Fruit fly (Drosophila melanogaster): ENCODE measurements around the gene Cpr64Aa.

Gene Cpr64Aa

dm6 chr3L:4228187-4228836 is 19.3 kb upstream of the Cpr64Aa start (continued):
- TF ChIP-seq CG6854 (GFP tag; optimal IDR thresholded peaks at IDR 0.05) (peak; percentile 69), ERR (GFP tag; optimal IDR thresholded peaks at IDR 0.05) (peak; percentile 91), wdn (GFP tag; IDR thresholded peaks at IDR 0.05) (peak; percentile 65; the same call in 1 of the 2 replicates), CG14667 (GFP tag; IDR thresholded peaks at IDR 0.05) (peak; percentile 94), Sry-δ (GFP tag; optimal IDR thresholded peaks at IDR 0.05) (peak; percentile 68), bcd (GFP tag; optimal IDR thresholded peaks at IDR 0.05) (peak; percentile 92), shn (GFP tag; optimal IDR thresholded peaks at IDR 0.05) (peak; percentile 95), CG8924 (tag; optimal IDR thresholded peaks at IDR 0.05) (peak; percentile 97), CG5953 (GFP tag; IDR thresholded peaks at IDR 0.05) (peak; percentile 96), Fer2 (tag; optimal IDR thresholded peaks at IDR 0.05) (peak; percentile 88), inv (GFP tag; IDR thresholded peaks at IDR 0.05; ENCODE audit: partially characterized antibody) (no peak), slbo (GFP tag; IDR thresholded peaks at IDR 0.05) (peak; percentile 92), Stat92E (GFP tag; optimal IDR thresholded peaks at IDR 0.05) (peak in 1 of 3 experiments; percentile 93), maf-S (GFP tag; optimal IDR thresholded peaks at IDR 0.05) (peak; percentile 91), Asciz (GFP tag; optimal IDR thresholded peaks at IDR 0.05) (peak; percentile 95), Vsx1 (GFP tag; optimal IDR thresholded peaks at IDR 0.05) (peak; percentile 99), CG7786 (GFP tag; optimal IDR thresholded peaks at IDR 0.05) (peak; percentile 93), az2 (GFP tag; optimal IDR thresholded peaks at IDR 0.05) (peak; percentile 97), her (GFP tag; optimal IDR thresholded peaks at IDR 0.05) (peak; percentile 80), psq (GFP tag; optimal IDR thresholded peaks at IDR 0.05) (peak; percentile 92), Jarid2 (GFP tag; optimal IDR thresholded peaks at IDR 0.05) (peak; percentile 81), CG6254 (GFP tag; optimal IDR thresholded peaks at IDR 0.05) (peak; percentile 96), CG1792 (GFP tag; optimal IDR thresholded peaks at IDR 0.05) (peak; percentile 92), ash1 (GFP tag; optimal IDR thresholded peaks at IDR 0.05) (no peak), pita (GFP tag; optimal IDR thresholded peaks at IDR 0.05) (no peak), dmrt11E (tag; optimal IDR thresholded peaks at IDR 0.05) (peak; percentile 97), CG31388 (GFP tag; optimal IDR thresholded peaks at IDR 0.05) (peak; percentile 93), CG1603 (tag; optimal IDR thresholded peaks at IDR 0.05) (peak; percentile 98), cad (GFP tag; optimal IDR thresholded peaks at IDR 0.05) (no peak), pnt (GFP tag; optimal IDR thresholded peaks at IDR 0.05) (peak; percentile 95), eve (GFP tag; optimal IDR thresholded peaks at IDR 0.05) (peak in 1 of 2 experiments; percentile 97), CG12659 (GFP tag; optimal IDR thresholded peaks at IDR 0.05) (peak; percentile 96), en (GFP tag; optimal IDR thresholded peaks at IDR 0.05) (peak; percentile 89), zfh2 (GFP tag; optimal IDR thresholded peaks at IDR 0.05) (peak; percentile 20), Atf6 (GFP tag; IDR thresholded peaks at IDR 0.05) (peak; percentile 91), unc-4 (GFP tag; IDR thresholded peaks at IDR 0.05; ENCODE audit: partially characterized antibody) (no peak), Lhr (GFP tag; optimal IDR thresholded peaks at IDR 0.05) (peak; percentile 96), Oaz (GFP tag; IDR thresholded peaks at IDR 0.05) (peak; percentile 91), sna (GFP tag; IDR thresholded peaks at IDR 0.05; ENCODE audit: partially characterized antibody) (no peak), Blimp-1 (GFP tag; optimal IDR thresholded peaks at IDR 0.05) (peak; percentile 97), Ssrp (tag; optimal IDR thresholded peaks at IDR 0.05) (peak; percentile 96), zf30C (GFP tag; optimal IDR thresholded peaks at IDR 0.05) (peak; percentile 91), tup (GFP tag; optimal IDR thresholded peaks at IDR 0.05) (peak; percentile 91), kah (GFP tag; optimal IDR thresholded peaks at IDR 0.05) (peak; percentile 96), gsb (GFP tag; IDR thresholded peaks at IDR 0.05) (peak; percentile 88), D19B (GFP tag; optimal IDR thresholded peaks at IDR 0.05) (peak; percentile 43), lbe (GFP tag; optimal IDR thresholded peaks at IDR 0.05) (peak; percentile 88), CG11247 (GFP tag; IDR thresholded peaks at IDR 0.05) (peak; percentile 93), sug (tag; optimal IDR thresholded peaks at IDR 0.05) (peak; percentile 90)

Data from whole organism, embryonic.